Fruit fly (Drosophila melanogaster): ENCODE data around the gene CG13032.

The CG13032 gene

dm6 chr3L:16697069-16697468 is 23.3 kb downstream of the CG13032 start (continued):
- TF ChIP-seq fd85E (GFP tag; optimal IDR thresholded peaks at IDR 0.05) (no peak), CG8319 (GFP tag; optimal IDR thresholded peaks at IDR 0.05) (no peak), svp (GFP tag) (no peak), cyc (GFP tag; optimal IDR thresholded peaks at IDR 0.05) (no peak), Sox15 (GFP tag; optimal IDR thresholded peaks at IDR 0.05) (no peak), topi (GFP tag; optimal IDR thresholded peaks at IDR 0.05) (no peak), Hr38 (GFP tag; optimal IDR thresholded peaks at IDR 0.05) (no peak), Smox (GFP tag; optimal IDR thresholded peaks at IDR 0.05) (peak; percentile 9), Sox14 (GFP tag; optimal IDR thresholded peaks at IDR 0.05) (no peak), CG6163 (GFP tag; IDR thresholded peaks at IDR 0.05) (peak; percentile 22; the same call in 1 of the 3 replicates), CG10631 (GFP tag; optimal IDR thresholded peaks at IDR 0.05) (peak; percentile 17), vri (GFP tag; optimal IDR thresholded peaks at IDR 0.05) (no peak), CG34406 (GFP tag; optimal IDR thresholded peaks at IDR 0.05) (peak; percentile 47), Hr4 (GFP tag; optimal IDR thresholded peaks at IDR 0.05) (no peak), CG3919 (GFP tag; optimal IDR thresholded peaks at IDR 0.05) (no peak), Eip78C (GFP tag) (peak; percentile 55), CG7368 (GFP tag; optimal IDR thresholded peaks at IDR 0.05) (no peak)

- TF ChIP-seq CG32006 (GFP tag; optimal IDR thresholded peaks at IDR 0.05) (peak; percentile 3), ss (GFP tag; optimal IDR thresholded peaks at IDR 0.05) (no peak), pdm3 (GFP tag; optimal IDR thresholded peaks at IDR 0.05) (no peak), CG16779 (tag; optimal IDR thresholded peaks at IDR 0.05) (no peak), Eip93F (GFP tag; optimal IDR thresholded peaks at IDR 0.05) (no peak), CG15336 (GFP tag; IDR thresholded peaks at IDR 0.05) (0 out of 2 replicates have a peak, but pooled peaks have one; percentile 23), CG7368 (GFP tag; optimal IDR thresholded peaks at IDR 0.05) (no peak), fd59A (GFP tag; optimal IDR thresholded peaks at IDR 0.05) (no peak), CG10669 (GFP tag; optimal IDR thresholded peaks at IDR 0.05) (no peak), Sox14 (GFP tag; optimal IDR thresholded peaks at IDR 0.05) (no peak), Blimp-1 (GFP tag; optimal IDR thresholded peaks at IDR 0.05) (no peak), CG6163 (GFP tag; IDR thresholded peaks at IDR 0.05) (no peak), CG1621 (tag; optimal IDR thresholded peaks at IDR 0.05) (no peak), fd85E (GFP tag; optimal IDR thresholded peaks at IDR 0.05) (no peak), eg (GFP tag; IDR thresholded peaks at IDR 0.05) (0 out of 3 replicates have a peak, but pooled peaks have one; percentile 19)
Observed at dm6 chr3L:16698089-16698488, 24.3 kb downstream of the CG13032 start.

- TF ChIP-seq vri (GFP tag; optimal IDR thresholded peaks at IDR 0.05) (peak; percentile 54), OdsH (GFP tag; optimal IDR thresholded peaks at IDR 0.05) (no peak), Lpt (GFP tag; optimal IDR thresholded peaks at IDR 0.05) (no peak), fkh (GFP tag; optimal IDR thresholded peaks at IDR 0.05) (peak; percentile 60)
Observed at dm6 chr3L:16699292-16700026, 25.7 kb downstream of the CG13032 start.

DNA sequence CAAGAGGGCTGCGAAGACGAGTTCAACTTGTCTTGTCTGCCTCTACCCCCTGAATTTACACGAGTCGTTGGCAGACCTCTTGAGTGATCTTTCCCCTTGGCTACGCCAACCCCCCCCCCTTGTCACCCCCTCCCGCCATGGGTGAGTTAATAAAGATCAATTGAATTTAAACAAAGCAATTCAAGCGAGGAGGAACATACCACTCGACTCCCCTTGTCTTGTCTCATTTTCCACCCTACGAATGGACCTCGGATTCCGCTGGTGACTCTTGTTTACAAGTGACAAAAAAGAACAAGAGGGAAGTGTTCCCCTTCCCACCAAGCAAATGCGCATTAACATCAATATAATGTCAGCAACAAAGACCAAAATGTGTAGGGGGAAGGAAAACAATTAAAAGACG is 29.1 kb downstream of the CG13032 start:
- TF ChIP-seq CG6808 (GFP tag; optimal IDR thresholded peaks at IDR 0.05) (no peak), fkh (GFP tag; optimal IDR thresholded peaks at IDR 0.05) (peak; percentile 25), dac (GFP tag; optimal IDR thresholded peaks at IDR 0.05) (no peak), esn (GFP tag; optimal IDR thresholded peaks at IDR 0.05) (no peak), Lpt (GFP tag; optimal IDR thresholded peaks at IDR 0.05) (no peak), achi (GFP tag; optimal IDR thresholded peaks at IDR 0.05) (no peak)
